Worm (Caenorhabditis elegans): ENCODE data around the gene srd-55.

Gene srd-55

DNA sequence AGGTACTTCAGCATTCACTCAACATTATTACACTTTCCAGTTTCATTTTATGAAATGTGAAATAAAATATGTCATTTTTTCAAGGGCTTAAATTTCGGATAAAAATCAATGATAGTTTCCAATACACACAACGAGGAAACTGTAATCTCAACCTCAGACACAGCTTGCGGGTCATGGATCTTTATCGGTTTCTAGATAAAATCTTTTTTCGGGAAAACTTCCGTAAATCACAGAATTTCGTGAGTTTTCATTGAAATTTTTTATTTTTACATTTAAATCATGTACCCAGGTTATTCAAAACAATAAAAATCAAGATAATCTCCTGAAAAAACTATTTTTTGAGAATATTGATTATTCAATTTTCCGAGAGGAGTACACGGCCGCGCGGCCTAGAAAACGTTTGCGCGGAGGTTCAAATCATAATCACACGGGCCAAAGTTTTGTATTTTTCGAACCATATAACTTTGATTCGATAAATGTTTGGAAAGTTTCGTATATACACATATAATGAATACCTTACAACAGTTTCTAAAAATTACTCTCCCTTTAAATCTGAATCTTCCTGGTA, 10.9 kb upstream of the srd-55 start:
- TF ChIP-seq nhr-23 (tag; optimal IDR thresholded peaks at IDR 0.05): peak; percentile 39
- TF ChIP-seq ama-1 (optimal IDR thresholded peaks at IDR 0.05): peak; percentile 72
- TF ChIP-seq aly-2 (tag; optimal IDR thresholded peaks at IDR 0.05): no peak
- TF ChIP-seq lsy-12 (tag; optimal IDR thresholded peaks at IDR 0.05): peak; percentile 13
- TF ChIP-seq elt-1 (tag; optimal IDR thresholded peaks at IDR 0.05): peak; percentile 31
- no peak for TF ChIP-seq fkh-10 (GFP tag; optimal IDR thresholded peaks at IDR 0.05)
- TF ChIP-seq ceh-28 (tag; optimal IDR thresholded peaks at IDR 0.05): peak; percentile 11

DNA sequence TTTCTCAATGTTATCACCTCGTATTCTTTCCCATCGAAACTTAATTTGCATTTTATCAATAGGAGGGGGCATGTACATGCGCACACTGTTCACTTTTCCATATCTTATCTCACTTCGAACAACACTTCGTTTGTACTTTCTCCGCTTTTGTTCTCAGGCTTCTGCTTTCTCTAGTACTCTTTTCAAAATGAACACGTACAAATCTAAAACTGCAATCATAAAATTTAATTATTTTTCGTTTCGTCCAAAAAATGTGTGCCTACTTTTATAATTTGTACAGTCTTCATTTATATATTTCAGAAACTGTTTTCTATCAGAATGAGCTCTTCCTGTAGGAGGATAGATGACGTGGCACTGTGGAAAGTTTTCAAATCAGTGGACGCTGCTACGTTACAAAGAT, 9.6 kb upstream of the srd-55 start, which contains the start of gene C07D10.1:
C07D10.1 (plus strand) TSS at position 301 of the 400 bp plus-strand sequence.
- TF ChIP-seq unc-62 (GFP tag; optimal IDR thresholded peaks at IDR 0.05) (no peak), nhr-23 (tag; optimal IDR thresholded peaks at IDR 0.05) (no peak), ceh-82 (tag; optimal IDR thresholded peaks at IDR 0.05) (no peak), nhr-237 (tag; optimal IDR thresholded peaks at IDR 0.05) (no peak), zag-1 (tag; optimal IDR thresholded peaks at IDR 0.05) (no peak), fos-1 (tag; optimal IDR thresholded peaks at IDR 0.05) (no peak), ztf-11 (tag; optimal IDR thresholded peaks at IDR 0.05) (no peak), sea-2 (GFP tag; optimal IDR thresholded peaks at IDR 0.05) (no peak), snpc-4 (tag; optimal IDR thresholded peaks at IDR 0.05) (no peak), eor-1 (tag; optimal IDR thresholded peaks at IDR 0.05) (no peak), mml-1 (tag; optimal IDR thresholded peaks at IDR 0.05) (no peak), nhr-77 (tag; optimal IDR thresholded peaks at IDR 0.05) (no peak)

DNA sequence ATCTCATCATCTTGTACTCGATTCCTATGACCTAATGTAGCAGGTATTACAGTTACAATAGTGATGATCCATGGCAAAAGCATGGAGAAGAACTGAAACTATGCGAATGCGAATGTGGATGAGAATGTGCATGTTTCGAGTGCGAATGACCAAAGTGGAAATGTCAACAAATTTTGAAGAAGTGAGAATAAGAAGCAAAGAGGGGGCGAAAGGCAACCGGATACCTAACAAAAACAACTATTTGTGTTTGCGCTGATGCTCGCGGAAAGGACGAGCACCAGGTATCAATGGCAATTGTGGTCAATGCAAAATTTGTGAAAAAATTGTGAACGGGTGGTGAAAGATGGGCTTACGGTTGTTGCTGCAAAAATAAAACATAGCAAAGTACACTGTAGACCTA, 5.7 kb upstream of the srd-55 start, which contains the start of gene nas-7:
nas-7 (minus strand) TSS at position 101 of the 400 bp plus-strand sequence.
- no peak for TF ChIP-seq mml-1 (tag; optimal IDR thresholded peaks at IDR 0.05)
- no peak for TF ChIP-seq ceh-16 (tag; optimal IDR thresholded peaks at IDR 0.05)
- TF ChIP-seq skn-1 (tag; optimal IDR thresholded peaks at IDR 0.05): no peak
- no peak for TF ChIP-seq pqm-1 (tag; optimal IDR thresholded peaks at IDR 0.05)
- TF ChIP-seq daf-12 (tag; optimal IDR thresholded peaks at IDR 0.05): no peak
- no peak for TF ChIP-seq eor-1 (tag; optimal IDR thresholded peaks at IDR 0.05)

DNA sequence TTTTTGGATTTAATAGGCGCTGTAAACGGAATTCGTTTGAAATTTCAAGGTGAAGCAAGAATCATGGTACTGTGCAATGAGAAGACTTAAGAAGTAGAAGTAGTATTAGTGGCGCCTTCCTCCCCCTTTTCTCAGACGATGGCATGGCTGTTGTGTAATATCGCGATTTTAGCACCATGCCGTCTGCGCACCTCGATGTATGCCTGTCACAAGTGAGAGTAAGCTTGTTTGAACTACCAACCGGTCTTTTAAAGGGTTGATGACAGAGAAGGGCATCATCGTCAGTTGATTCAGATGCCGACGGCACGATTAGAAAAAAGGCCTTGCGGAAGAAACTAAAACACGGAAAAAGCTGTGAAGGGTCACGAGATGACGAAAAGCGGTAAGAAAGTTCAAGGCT, 4.3 kb upstream of the srd-55 start:
- TF ChIP-seq tbx-2 (tag; optimal IDR thresholded peaks at IDR 0.05) (no peak), hmg-11 (tag; optimal IDR thresholded peaks at IDR 0.05) (no peak), pha-4 (tag; optimal IDR thresholded peaks at IDR 0.05) (no peak), sea-2 (GFP tag; optimal IDR thresholded peaks at IDR 0.05) (no peak), unc-39 (tag; optimal IDR thresholded peaks at IDR 0.05) (no peak), nhr-43 (tag; optimal IDR thresholded peaks at IDR 0.05; ENCODE audit: poor library complexity, severe bottlenecking) (peak; percentile 19), nfya-1 (tag; optimal IDR thresholded peaks at IDR 0.05; ENCODE audit: insufficient read depth) (peak; percentile 35), nhr-28 (tag; optimal IDR thresholded peaks at IDR 0.05) (no peak), nhr-25 (tag; optimal IDR thresholded peaks at IDR 0.05) (peak; percentile 99), elt-1 (tag; optimal IDR thresholded peaks at IDR 0.05) (peak; percentile 56), egl-5 (tag; optimal IDR thresholded peaks at IDR 0.05) (no peak), fkh-2 (tag; optimal IDR thresholded peaks at IDR 0.05) (no peak)

- TF ChIP-seq nhr-28 (tag; optimal IDR thresholded peaks at IDR 0.05) (no peak), egl-27 (tag; optimal IDR thresholded peaks at IDR 0.05) (no peak), ceh-28 (tag; optimal IDR thresholded peaks at IDR 0.05) (no peak), ZK546.5 (tag; optimal IDR thresholded peaks at IDR 0.05) (no peak), nhr-12 (tag; optimal IDR thresholded peaks at IDR 0.05) (no peak), pqm-1 (tag; optimal IDR thresholded peaks at IDR 0.05) (no peak), nhr-11 (tag; optimal IDR thresholded peaks at IDR 0.05) (no peak), nhr-76 (tag; optimal IDR thresholded peaks at IDR 0.05) (no peak), elt-3 (tag; optimal IDR thresholded peaks at IDR 0.05) (peak in 2 of 3 experiments; percentile 81 to 91), zag-1 (tag; optimal IDR thresholded peaks at IDR 0.05) (no peak), fkh-10 (GFP tag; optimal IDR thresholded peaks at IDR 0.05) (no peak), jun-1 (tag; optimal IDR thresholded peaks at IDR 0.05) (no peak), nhr-43 (tag; optimal IDR thresholded peaks at IDR 0.05; ENCODE audit: poor library complexity, severe bottlenecking) (no peak), tbx-2 (tag; optimal IDR thresholded peaks at IDR 0.05) (no peak), nhr-23 (tag; optimal IDR thresholded peaks at IDR 0.05) (peak; percentile 45), egl-5 (tag; optimal IDR thresholded peaks at IDR 0.05) (no peak), snpc-4 (tag; optimal IDR thresholded peaks at IDR 0.05) (no peak), ceh-9 (tag; optimal IDR thresholded peaks at IDR 0.05) (no peak), pha-4 (tag; optimal IDR thresholded peaks at IDR 0.05) (no peak), nhr-25 (tag; optimal IDR thresholded peaks at IDR 0.05) (peak; percentile 94), lin-39 (tag; optimal IDR thresholded peaks at IDR 0.05) (no peak), fkh-2 (tag; optimal IDR thresholded peaks at IDR 0.05) (no peak)
Observed at ce11 chrII:7405262-7405661, 3.0 kb upstream of the srd-55 start.

Data from whole organism, L3 larva.